Worm (Caenorhabditis elegans) whole organism, mixed stage, embryonic: Measurements from ENCODE around the gene C36B7.3.

Source experiments
- mls-2 ChIP-seq: sonication (generic microtip); optimal IDR thresholded peaks from 2 replicates; lab custom pipeline; 2016; ENCODE audit warnings: mild to moderate bottlenecking, missing genetic modification characterization, moderate library complexity, missing compliant biosample characterization
- sptf-1 ChIP-seq: sonication (generic microtip); optimal IDR thresholded peaks from 2 replicates; lab custom pipeline; 2017; ENCODE audit warnings: mild to moderate bottlenecking, missing genetic modification characterization, moderate library complexity, missing compliant biosample characterization

- TF ChIP-seq sptf-1 (tag; lab: Kevin White, UChicago) = no peak
- no peak for TF ChIP-seq mls-2 (tag; lab: Kevin White, UChicago)
Observed at ce11 chrX:7129460-7129859, 27.9 kb downstream of the C36B7.3 start.
